Worm (Caenorhabditis elegans) whole organism, L2 larva: ENCODE data around the gene C30H6.12.

ENCODE experiments used
- C34F6.9 ChIP-seq: fragments of 150-350 bp; optimal IDR thresholded peaks from 2 replicates; lab custom pipeline; 2014; ENCODE audit warnings: missing biosample characterization, missing genetic modification characterization
- R02D3.7 ChIP-seq: fragments of 150-350 bp; optimal IDR thresholded peaks from 2 replicates; lab custom pipeline; 2014; ENCODE audit warnings: missing biosample characterization, missing genetic modification characterization
- ZK546.5 ChIP-seq: sonication (generic microtip); optimal IDR thresholded peaks from 2 replicates; lab custom pipeline; 2017; ENCODE audit warnings: missing biosample characterization, missing genetic modification characterization
- alr-1 ChIP-seq: fragments of 150-350 bp; optimal IDR thresholded peaks from 2 replicates; lab custom pipeline; 2014; ENCODE audit warnings: missing biosample characterization, missing genetic modification characterization
- aly-2 ChIP-seq: fragments of 150-350 bp; optimal IDR thresholded peaks from 2 replicates; lab custom pipeline; 2014; ENCODE audit warnings: missing biosample characterization, missing genetic modification characterization
- ama-1 ChIP-seq: fragments of 150-350 bp; optimal IDR thresholded peaks from 2 replicates; lab custom pipeline; 2018; ENCODE audit warnings: inconsistent platforms
- blmp-1 ChIP-seq: sonication (generic microtip); optimal IDR thresholded peaks from 2 replicates; lab custom pipeline; 2017; ENCODE audit warnings: missing genetic modification characterization, mild to moderate bottlenecking, missing compliant biosample characterization, antibody characterized with exemption, moderate library complexity; ENCODE audit not compliant: insufficient read depth
- ceh-16 ChIP-seq: fragments of 150-350 bp; optimal IDR thresholded peaks from 2 replicates; lab custom pipeline; 2014; ENCODE audit warnings: missing biosample characterization, missing genetic modification characterization
- ceh-82 ChIP-seq: fragments of 150-350 bp; optimal IDR thresholded peaks from 2 replicates; lab custom pipeline; 2014; ENCODE audit warnings: missing biosample characterization, missing genetic modification characterization
- crh-2 ChIP-seq: sonication (generic microtip); optimal IDR thresholded peaks from 2 replicates; lab custom pipeline; 2017; ENCODE audit warnings: missing biosample characterization, missing genetic modification characterization
- dmd-4 ChIP-seq: sonication (generic microtip); optimal IDR thresholded peaks from 2 replicates; lab custom pipeline; 2017; ENCODE audit warnings: missing biosample characterization, missing genetic modification characterization
- egl-27 ChIP-seq: sonication (generic microtip); optimal IDR thresholded peaks from 3 replicates; lab custom pipeline; 2017; ENCODE audit warnings: missing biosample characterization, missing genetic modification reagents, missing genetic modification characterization
- elt-3 ChIP-seq: sonication (generic microtip); optimal IDR thresholded peaks from 2 replicates; lab custom pipeline; 2017; ENCODE audit warnings: missing biosample characterization, missing genetic modification characterization
- fos-1 ChIP-seq: fragments of 150-350 bp; optimal IDR thresholded peaks from 2 replicates; lab custom pipeline; 2014; ENCODE audit warnings: missing biosample characterization, missing genetic modification characterization
- lin-11 ChIP-seq: fragments of 150-350 bp; sonication (generic microtip); optimal IDR thresholded peaks from 2 replicates; lab custom pipeline; 2014; ENCODE audit warnings: missing biosample characterization, missing genetic modification characterization, inconsistent platforms, mixed read lengths
- lin-13 ChIP-seq: fragments of 150-350 bp; optimal IDR thresholded peaks from 2 replicates; lab custom pipeline; 2014; ENCODE audit warnings: missing biosample characterization, missing genetic modification reagents, missing genetic modification characterization
- lin-39 ChIP-seq: fragments of 150-350 bp; optimal IDR thresholded peaks from 2 replicates; lab custom pipeline; 2014; ENCODE audit warnings: missing biosample characterization, missing genetic modification reagents, missing genetic modification characterization
- lsy-2 ChIP-seq, 2 experiments: fragments of 150-350 bp in 1 of 2; sonication (generic microtip) in 1 of 2; optimal IDR thresholded peaks; 2 replicates each; lab custom pipeline; 2014 to 2017; ENCODE audit warnings: missing biosample characterization in 2 of 2, missing genetic modification characterization in 2 of 2
- mab-5 ChIP-seq: fragments of 150-350 bp; optimal IDR thresholded peaks from 2 replicates; lab custom pipeline; 2014; ENCODE audit warnings: missing biosample characterization, missing genetic modification characterization
- mbf-1 ChIP-seq: sonication (generic microtip); optimal IDR thresholded peaks from 2 replicates; lab custom pipeline; 2017; ENCODE audit warnings: missing biosample characterization, missing genetic modification characterization
- mdl-1 ChIP-seq, 2 experiments: fragments of 150-350 bp in 1 of 2; sonication (generic microtip) in 1 of 2; optimal IDR thresholded peaks; 2 replicates each; lab custom pipeline; 2017; ENCODE audit warnings: missing biosample characterization in 2 of 2, missing genetic modification characterization in 2 of 2
- nhr-10 ChIP-seq: sonication (generic microtip); optimal IDR thresholded peaks from 2 replicates; lab custom pipeline; 2017; ENCODE audit warnings: missing biosample characterization, missing genetic modification characterization
- nhr-11 ChIP-seq: fragments of 150-350 bp; optimal IDR thresholded peaks from 2 replicates; lab custom pipeline; 2014; ENCODE audit warnings: missing biosample characterization, missing genetic modification characterization
- nhr-12 ChIP-seq: fragments of 150-350 bp; optimal IDR thresholded peaks from 2 replicates; lab custom pipeline; 2014; ENCODE audit warnings: missing biosample characterization, missing genetic modification characterization
- nhr-129 ChIP-seq: fragments of 150-350 bp; optimal IDR thresholded peaks from 2 replicates; lab custom pipeline; 2014; ENCODE audit warnings: missing biosample characterization, missing genetic modification characterization
- nhr-21 ChIP-seq: fragments of 150-350 bp; optimal IDR thresholded peaks from 2 replicates; lab custom pipeline; 2014; ENCODE audit warnings: missing biosample characterization, missing genetic modification characterization
- nhr-23 ChIP-seq: fragments of 150-350 bp; optimal IDR thresholded peaks from 2 replicates; lab custom pipeline; 2014; ENCODE audit warnings: missing biosample characterization, missing genetic modification reagents, missing genetic modification characterization
- nhr-6 ChIP-seq: fragments of 150-350 bp; optimal IDR thresholded peaks from 2 replicates; lab custom pipeline; 2014; ENCODE audit warnings: missing biosample characterization, missing genetic modification characterization
- nhr-77 ChIP-seq: fragments of 150-350 bp; optimal IDR thresholded peaks from 2 replicates; lab custom pipeline; 2014; ENCODE audit warnings: missing biosample characterization, missing genetic modification characterization
- peb-1 ChIP-seq: fragments of 150-350 bp; optimal IDR thresholded peaks from 2 replicates; lab custom pipeline; 2014; ENCODE audit warnings: missing biosample characterization, missing genetic modification characterization
- skn-1 ChIP-seq: sonication (generic microtip); optimal IDR thresholded peaks from 2 replicates; lab custom pipeline; 2017; ENCODE audit warnings: missing biosample characterization, missing genetic modification characterization
- sma-3 ChIP-seq: sonication (generic microtip); optimal IDR thresholded peaks from 2 replicates; lab custom pipeline; 2016; ENCODE audit warnings: missing genetic modification reagents, missing genetic modification characterization, missing compliant biosample characterization
- snpc-4 ChIP-seq: fragments of 150-350 bp; optimal IDR thresholded peaks from 2 replicates; lab custom pipeline; 2014; ENCODE audit warnings: missing biosample characterization, missing genetic modification characterization
- unc-55 ChIP-seq: fragments of 150-350 bp; sonication (generic microtip); optimal IDR thresholded peaks from 3 replicates; lab custom pipeline; 2014; ENCODE audit warnings: missing biosample characterization, missing genetic modification reagents, missing genetic modification characterization
- unc-62 ChIP-seq: fragments of 150-350 bp; optimal IDR thresholded peaks from 2 replicates; lab custom pipeline; 2014; ENCODE audit warnings: missing biosample characterization, missing genetic modification reagents, missing genetic modification characterization
- zag-1 ChIP-seq: fragments of 150-350 bp; optimal IDR thresholded peaks from 2 replicates; lab custom pipeline; 2014; ENCODE audit warnings: missing biosample characterization, missing genetic modification characterization

The C30H6.12 gene

ce11 chrIV:17343482-17343881 is 39.7 kb upstream of the C30H6.12 start, which contains the start of gene C49C3.11:
TSS of gene C49C3.11 (plus strand) at chrIV:17343782.
- no peak for TF ChIP-seq ceh-82
- TF ChIP-seq ama-1 (lab: Kevin White, UChicago): no peak
- TF ChIP-seq dmd-4 (tag; lab: Kevin White, UChicago): no peak
- TF ChIP-seq aly-2 (tag; lab: Kevin White, UChicago): no peak
- no peak for TF ChIP-seq egl-27
- no peak for TF ChIP-seq lsy-2 (tag; optimal IDR thresholded peaks at IDR 0.05; lab: Kevin White, UChicago)
- TF ChIP-seq nhr-11 (tag; lab: Kevin White, UChicago): no peak
- TF ChIP-seq nhr-77 (tag; lab: Kevin White, UChicago): no peak
- no peak for TF ChIP-seq nhr-12 (tag; lab: Kevin White, UChicago)
- no peak for TF ChIP-seq R02D3.7
- TF ChIP-seq unc-62 (GFP tag; lab: Kevin White, UChicago): no peak
- TF ChIP-seq fos-1 (tag; lab: Kevin White, UChicago): no peak
- no peak for TF ChIP-seq blmp-1
- TF ChIP-seq lin-39: no peak
- no peak for TF ChIP-seq unc-55

ce11 chrIV:17346599-17347218 is 36.4 kb upstream of the C30H6.12 start, which contains the start of the genes clec-197 and clec-198:
TSS of gene clec-197 (minus strand) at chrIV:17346699.
TSS of gene clec-198 (plus strand) at chrIV:17347168.
- TF ChIP-seq ZK546.5 (tag; lab: Kevin White, UChicago) (no peak), nhr-6 (no peak), C34F6.9 (tag; lab: Kevin White, UChicago) (no peak), ceh-16 (tag; lab: Kevin White, UChicago) (no peak), nhr-12 (tag; lab: Kevin White, UChicago) (no peak), egl-27 (no peak), zag-1 (tag; lab: Kevin White, UChicago) (no peak), sma-3 (GFP tag; lab: Kevin White, UChicago) (no peak), fos-1 (tag; lab: Kevin White, UChicago) (no peak)

- TF ChIP-seq snpc-4 (tag; lab: Kevin White, UChicago) (no peak), mbf-1 (tag; lab: Kevin White, UChicago) (no peak), unc-55 (no peak), blmp-1 (no peak)
Observed at ce11 chrIV:17351586-17351985, 31.6 kb upstream of the C30H6.12 start, which contains the start of gene clec-199. TSS of gene clec-199 (plus strand) at chrIV:17351886.

- no peak for TF ChIP-seq lin-13
- TF ChIP-seq C34F6.9 (tag; lab: Kevin White, UChicago): no peak
- TF ChIP-seq elt-3 (tag; lab: Kevin White, UChicago): no peak
- TF ChIP-seq nhr-129 (tag; lab: Kevin White, UChicago): no peak
- TF ChIP-seq snpc-4 (tag; lab: Kevin White, UChicago): no peak
- no peak for TF ChIP-seq lsy-2 (tag; optimal IDR thresholded peaks at IDR 0.05; lab: Kevin White, UChicago)
- TF ChIP-seq crh-2: no peak
- TF ChIP-seq peb-1: no peak
- TF ChIP-seq nhr-12 (tag; lab: Kevin White, UChicago): no peak
- TF ChIP-seq lin-39: no peak
- TF ChIP-seq nhr-21 (tag; lab: Kevin White, UChicago): no peak
- no peak for TF ChIP-seq nhr-23 (tag; lab: Kevin White, UChicago)
Observed at ce11 chrIV:17361143-17361542, 22.0 kb upstream of the C30H6.12 start, which contains the start of gene clec-202. TSS of gene clec-202 (plus strand) at chrIV:17361443.

- no peak for TF ChIP-seq egl-27
- no peak for TF ChIP-seq skn-1 (tag; lab: Kevin White, UChicago)
- TF ChIP-seq C34F6.9 (tag; lab: Kevin White, UChicago): no peak
- no peak for TF ChIP-seq aly-2 (tag; lab: Kevin White, UChicago)
- TF ChIP-seq alr-1 (tag; lab: Kevin White, UChicago): no peak
- no peak for TF ChIP-seq ceh-16 (tag; lab: Kevin White, UChicago)
- TF ChIP-seq nhr-129 (tag; lab: Kevin White, UChicago): no peak
- TF ChIP-seq mab-5 (tag; lab: Kevin White, UChicago): no peak
- TF ChIP-seq nhr-10 (tag; lab: Kevin White, UChicago): no peak
- TF ChIP-seq mdl-1 (tag; optimal IDR thresholded peaks at IDR 0.05; lab: Kevin White, UChicago): no peak
- TF ChIP-seq lin-11 (tag; lab: Kevin White, UChicago): no peak
Observed at ce11 chrIV:17367294-17367693, 15.9 kb upstream of the C30H6.12 start, which contains the start of gene zipt-17. TSS of gene zipt-17 (minus strand) at chrIV:17367394.
